Fruit fly (Drosophila melanogaster): Measurements from ENCODE around the gene CG33773.

- TF ChIP-seq D1 (tag; optimal IDR thresholded peaks at IDR 0.05) = no peak
- TF ChIP-seq CG17806 (tag; optimal IDR thresholded peaks at IDR 0.05) = no peak
- no peak; the same call in 2 of the 3 replicates for TF ChIP-seq CG4496 (GFP tag; IDR thresholded peaks at IDR 0.05)
- no peak; the same call in 1 of the 2 replicates for TF ChIP-seq Ets98B (GFP tag; IDR thresholded peaks at IDR 0.05)
- no peak for TF ChIP-seq CG34367 (tag; optimal IDR thresholded peaks at IDR 0.05)
- no peak for TF ChIP-seq CG32121 (GFP tag; IDR thresholded peaks at IDR 0.05)
- TF ChIP-seq Snoo (tag; optimal IDR thresholded peaks at IDR 0.05) = no peak
- TF ChIP-seq gl (tag; optimal IDR thresholded peaks at IDR 0.05) = no peak
- TF ChIP-seq CG12605 (GFP tag; IDR thresholded peaks at IDR 0.05) = no peak
These were observed 15.5 kb upstream of the CG33773 start for dm6 chr3R:31019662-31020061.
